Worm (Caenorhabditis elegans) whole organism, L1 larva: ENCODE data around the gene gei-1.
A peak's percentile ranks its signal among the peaks of the same experiment; 100 is the strongest.

ENCODE experiments used
- ces-1 ChIP-seq: fragments of 150-350 bp; optimal IDR thresholded peaks from 2 replicates; lab custom pipeline; 2014; ENCODE audit warnings: missing biosample characterization, missing genetic modification reagents, missing genetic modification characterization
- fos-1 ChIP-seq: fragments of 150-350 bp; optimal IDR thresholded peaks from 2 replicates; lab custom pipeline; 2014; ENCODE audit warnings: missing biosample characterization, missing genetic modification characterization
- hlh-17 ChIP-seq: fragments of 200-800 bp; sonication (Bioruptor generic); optimal IDR thresholded peaks from 2 replicates; lab custom pipeline; 2018; ENCODE audit warnings: missing genetic modification characterization, mild to moderate bottlenecking, missing compliant biosample characterization, moderate library complexity, borderline replicate concordance
- lsy-2 ChIP-seq, 2 experiments: fragments of 150-350 bp; optimal IDR thresholded peaks; 2 replicates each; lab custom pipeline; 2014; ENCODE audit warnings: missing biosample characterization in 2 of 2, missing genetic modification characterization in 2 of 2
- mdl-1 ChIP-seq, 2 experiments: fragments of 150-350 bp; optimal IDR thresholded peaks; 2 replicates each; lab custom pipeline; 2014 to 2017; ENCODE audit warnings: missing biosample characterization in 2 of 2, missing genetic modification characterization in 2 of 2, inconsistent platforms in 1 of 2
- nhr-85 ChIP-seq: sonication (generic microtip); peaks from one replicate; lab custom pipeline; 2016; ENCODE audit warnings: missing genetic modification characterization, inconsistent platforms, missing compliant biosample characterization
- rnt-1 ChIP-seq: sonication (generic microtip); optimal IDR thresholded peaks from 2 replicates; lab custom pipeline; 2016; ENCODE audit warnings: mild to moderate bottlenecking, missing genetic modification characterization, moderate library complexity, missing compliant biosample characterization
- snu-23 ChIP-seq: sonication (generic microtip); optimal IDR thresholded peaks from 2 replicates; lab custom pipeline; 2016; ENCODE audit warnings: missing genetic modification characterization, missing compliant biosample characterization
- tbx-2 ChIP-seq: sonication (generic microtip); optimal IDR thresholded peaks from 2 replicates; lab custom pipeline; 2016; ENCODE audit warnings: missing genetic modification characterization, missing compliant biosample characterization
- unc-130 ChIP-seq: fragments of 150-350 bp; optimal IDR thresholded peaks from 2 replicates; lab custom pipeline; 2017; ENCODE audit warnings: missing biosample characterization, missing genetic modification characterization, inconsistent platforms
- unc-86 ChIP-seq: sonication (generic microtip); optimal IDR thresholded peaks from 2 replicates; lab custom pipeline; 2016; ENCODE audit warnings: missing genetic modification characterization, missing compliant biosample characterization
- xbp-1 ChIP-seq: sonication (generic microtip); optimal IDR thresholded peaks from 2 replicates; lab custom pipeline; 2016; ENCODE audit warnings: missing genetic modification characterization, missing compliant biosample characterization

DNA sequence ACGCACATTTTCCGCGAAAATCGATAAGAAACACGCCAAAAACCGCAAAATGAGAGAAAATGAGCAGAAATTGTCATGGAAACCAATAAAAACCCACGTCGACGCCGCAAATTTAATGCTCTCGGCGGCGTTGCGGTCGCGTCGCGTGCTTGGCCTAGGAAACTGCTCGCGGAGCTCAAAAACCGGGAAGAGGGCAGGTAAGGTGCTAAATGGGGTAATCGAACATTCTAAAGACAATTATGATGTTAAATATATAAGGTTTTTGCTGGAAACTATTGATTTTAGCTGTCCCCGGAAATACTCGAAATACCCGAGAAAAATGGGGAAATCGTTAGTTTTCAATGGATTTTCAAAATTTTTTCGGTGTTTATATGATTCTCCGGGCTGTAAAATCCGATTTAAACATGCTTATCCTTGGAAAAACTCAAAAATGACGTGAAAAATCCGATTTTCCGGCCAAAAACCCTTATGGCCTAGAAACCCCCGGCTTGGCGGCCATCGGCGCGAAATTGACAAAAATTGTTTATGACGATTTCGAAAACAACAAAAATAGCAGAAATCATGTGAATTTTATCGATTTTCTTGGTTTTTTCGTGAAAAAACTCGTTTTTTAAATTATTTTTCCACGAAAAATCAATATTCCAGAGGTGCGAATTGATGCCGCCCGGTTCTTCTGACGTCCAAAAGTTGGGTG lies 22.2 kb upstream of the gei-1 start, which contains the start of gene phf-15:
- TF ChIP-seq unc-130 (tag; lab: Kevin White, UChicago) = no peak
- no peak for TF ChIP-seq mdl-1 (tag; optimal IDR thresholded peaks at IDR 0.05; lab: Kevin White, UChicago)
- TF ChIP-seq hlh-17 (GFP tag; lab: Kevin White, UChicago) = no peak
- no peak for TF ChIP-seq unc-86
- TF ChIP-seq fos-1 (tag; lab: Kevin White, UChicago) = no peak
- no peak for TF ChIP-seq rnt-1 (tag; lab: Kevin White, UChicago)
- TF ChIP-seq snu-23 (GFP tag; lab: Kevin White, UChicago) = peak; percentile 13
- no peak for TF ChIP-seq ces-1 (GFP tag; lab: Kevin White, UChicago)
- TF ChIP-seq tbx-2 (tag; lab: Kevin White, UChicago) = peak; percentile 31
- peak; percentile 34 for TF ChIP-seq xbp-1
- peak in 1 of 2 experiments; percentile 39 for TF ChIP-seq lsy-2 (tag; optimal IDR thresholded peaks at IDR 0.05; lab: Kevin White, UChicago)
- peak; percentile 72 for TF ChIP-seq nhr-85 (tag; lab: Kevin White, UChicago)
